Fruit fly (Drosophila melanogaster) whole organism: ENCODE results near the gene CG14818.

Experiments
- EcR ChIP-seq, 2 experiments: fragments of >200 bp; optimal IDR thresholded peaks; 2 replicates each; lab custom pipeline; 2017; ENCODE audit warnings: missing biosample characterization in 2 of 2, missing genetic modification characterization in 2 of 2, missing genetic modification reagents in 2 of 2
- pan ChIP-seq: fragments of >200 bp; optimal IDR thresholded peaks from 2 replicates; lab custom pipeline; 2017
- psq ChIP-seq: fragments of >200 bp; optimal IDR thresholded peaks from 2 replicates; lab custom pipeline; 2017
- usp ChIP-seq: fragments of >200 bp; optimal IDR thresholded peaks from 2 replicates; lab custom pipeline; 2017; ENCODE audit warnings: missing biosample characterization, missing genetic modification characterization, mixed read lengths

- TF ChIP-seq EcR (GFP tag; optimal IDR thresholded peaks at IDR 0.05; lab: Kevin White, UChicago), result no peak
- TF ChIP-seq psq, result no peak
- TF ChIP-seq usp (GFP tag; lab: Kevin White, UChicago), result no peak
- TF ChIP-seq pan (lab: Kevin White, UChicago), result no peak
Measured at dm6 chrX:1880779-1881178, 1.2 kb upstream of the CG14818 start.
